Comparison of ENCODE assay signal across 1 fruit fly cellular context in genomic region chrX:18773817-18774216, dm6.
TF ChIP-seq lines count a peak whose summit lies in the region.

Gene CCKLR-17D3 (minus strand): TSS chrX:18774027.

TF ChIP-seq in whole organism, embryonic, 481 proteins besides CTCF, POLR2A, EP300 and RAD21 (continued from another document):
- TF ChIP-seq CG31388 (GFP tag; optimal IDR thresholded peaks at IDR 0.05; lab: Kevin White, UChicago) (no peak), nom (GFP tag; optimal IDR thresholded peaks at IDR 0.05; lab: Kevin White, UChicago) (peak; percentile 5), crol (GFP tag; IDR thresholded peaks at IDR 0.05; lab: Robert Waterston, UW) (no peak), CG9797 (GFP tag; optimal IDR thresholded peaks at IDR 0.05; lab: Kevin White, UChicago) (no peak), ro (GFP tag; IDR thresholded peaks at IDR 0.05; lab: Robert Waterston, UW) (no peak), CG18476 (GFP tag; optimal IDR thresholded peaks at IDR 0.05; lab: Kevin White, UChicago) (no peak), Med (GFP tag; lab: Kevin White, UChicago) (peak; percentile 87), Jarid2 (GFP tag; optimal IDR thresholded peaks at IDR 0.05; lab: Kevin White, UChicago) (peak; percentile 71), CG12659 (GFP tag; optimal IDR thresholded peaks at IDR 0.05; lab: Kevin White, UChicago) (no peak), CG42726 (GFP tag; IDR thresholded peaks at IDR 0.05; lab: Robert Waterston, UW; ENCODE audit: partially characterized antibody) (peak; percentile 29; the same call in 1 of the 2 replicates), sens (GFP tag; lab: Kevin White, UChicago) (peak; percentile 72), Hr3 (GFP tag; optimal IDR thresholded peaks at IDR 0.05; lab: Kevin White, UChicago) (no peak), dm (GFP tag; optimal IDR thresholded peaks at IDR 0.05; lab: Kevin White, UChicago) (no peak), Adf1 (GFP tag; IDR thresholded peaks at IDR 0.05; lab: Robert Waterston, UW) (no peak), HLHmδ (GFP tag; optimal IDR thresholded peaks at IDR 0.05; lab: Kevin White, UChicago) (no peak), Bteb2 (GFP tag; optimal IDR thresholded peaks at IDR 0.05; lab: Kevin White, UChicago) (no peak), exex (tag; optimal IDR thresholded peaks at IDR 0.05; lab: Kevin White, UChicago) (no peak), her (GFP tag; optimal IDR thresholded peaks at IDR 0.05; lab: Kevin White, UChicago) (no peak), tio (GFP tag; optimal IDR thresholded peaks at IDR 0.05; lab: Kevin White, UChicago) (no peak), sd (tag; optimal IDR thresholded peaks at IDR 0.05; lab: Kevin White, UChicago) (no peak), Hmr (GFP tag; optimal IDR thresholded peaks at IDR 0.05; lab: Kevin White, UChicago) (no peak), CG2120 (GFP tag; optimal IDR thresholded peaks at IDR 0.05; lab: Kevin White, UChicago) (no peak), Pdp1 (GFP tag; optimal IDR thresholded peaks at IDR 0.05; lab: Kevin White, UChicago) (no peak), Atf-2 (GFP tag; optimal IDR thresholded peaks at IDR 0.05; lab: Kevin White, UChicago) (no peak), lbe (GFP tag; optimal IDR thresholded peaks at IDR 0.05; lab: Kevin White, UChicago) (no peak), CG8290 (GFP tag; optimal IDR thresholded peaks at IDR 0.05; lab: Kevin White, UChicago) (no peak), CG8290 (tag; optimal IDR thresholded peaks at IDR 0.05; lab: Kevin White, UChicago) (peak in 1 of 2 experiments; percentile 23), Deaf1 (tag; optimal IDR thresholded peaks at IDR 0.05; lab: Kevin White, UChicago) (peak; percentile 88), inv (GFP tag; IDR thresholded peaks at IDR 0.05; lab: Robert Waterston, UW; ENCODE audit: partially characterized antibody) (no peak), MTF-1 (GFP tag; optimal IDR thresholded peaks at IDR 0.05; lab: Kevin White, UChicago; ENCODE audit: borderline replicate concordance) (no peak), Sin3A (optimal IDR thresholded peaks at IDR 0.05; lab: Kevin White, UChicago) (no peak), p53 (GFP tag; optimal IDR thresholded peaks at IDR 0.05; lab: Kevin White, UChicago) (no peak), CG8765 (GFP tag; IDR thresholded peaks at IDR 0.05; lab: Robert Waterston, UW) (no peak), CG13775 (GFP tag; optimal IDR thresholded peaks at IDR 0.05; lab: Kevin White, UChicago) (no peak), CG10209 (GFP tag; optimal IDR thresholded peaks at IDR 0.05; lab: Kevin White, UChicago) (no peak), CG7745 (tag; optimal IDR thresholded peaks at IDR 0.05; lab: Kevin White, UChicago) (no peak)
